Worm (Caenorhabditis elegans): ENCODE data around the gene F53F4.12.

F53F4.12 gene

ce11 chrV:13608486-13608885 is 17.4 kb upstream of the F53F4.12 start (continued):
- no peak for TF ChIP-seq unc-98 (GFP tag; IDR thresholded peaks at IDR 0.05)
- TF ChIP-seq isw-1 (GFP tag; IDR thresholded peaks at IDR 0.05), result no peak
- TF ChIP-seq ces-1 (GFP tag; optimal IDR thresholded peaks at IDR 0.05), result no peak
- TF ChIP-seq nhr-85 (tag), result peak; percentile 92
- no peak for TF ChIP-seq F16B12.6 (tag; optimal IDR thresholded peaks at IDR 0.05)
- no peak for TF ChIP-seq ama-1 (optimal IDR thresholded peaks at IDR 0.05)
- TF ChIP-seq snu-23 (GFP tag; optimal IDR thresholded peaks at IDR 0.05), result peak; percentile 46
- no peak for TF ChIP-seq lir-3 (tag; optimal IDR thresholded peaks at IDR 0.05; ENCODE audit: poor library complexity)
- no peak for TF ChIP-seq aha-1 (tag; optimal IDR thresholded peaks at IDR 0.05)
- TF ChIP-seq unc-130 (tag; optimal IDR thresholded peaks at IDR 0.05), result no peak
- TF ChIP-seq dsc-1 (tag; optimal IDR thresholded peaks at IDR 0.05), result no peak
- no peak for TF ChIP-seq sptf-1 (tag; optimal IDR thresholded peaks at IDR 0.05)
- peak; percentile 44 for TF ChIP-seq nhr-71 (tag; optimal IDR thresholded peaks at IDR 0.05)
- no peak for TF ChIP-seq snpc-4 (tag; optimal IDR thresholded peaks at IDR 0.05)
- no peak for TF ChIP-seq skn-1 (tag; optimal IDR thresholded peaks at IDR 0.05)
- no peak for TF ChIP-seq ztf-4 (tag; optimal IDR thresholded peaks at IDR 0.05)
- TF ChIP-seq vab-15 (tag; optimal IDR thresholded peaks at IDR 0.05), result peak; percentile 45

- TF ChIP-seq elt-3 (tag; optimal IDR thresholded peaks at IDR 0.05), result no peak
- TF ChIP-seq blmp-1 (tag; optimal IDR thresholded peaks at IDR 0.05), result peak; percentile 61
- no peak for TF ChIP-seq sptf-1 (tag; optimal IDR thresholded peaks at IDR 0.05)
- no peak for TF ChIP-seq snpc-4 (tag; optimal IDR thresholded peaks at IDR 0.05)
- TF ChIP-seq irx-1 (tag; optimal IDR thresholded peaks at IDR 0.05), result no peak
- no peak for TF ChIP-seq lin-39 (tag; optimal IDR thresholded peaks at IDR 0.05)
- no peak for TF ChIP-seq lin-14 (GFP tag; optimal IDR thresholded peaks at IDR 0.05)
- no peak for TF ChIP-seq nhr-19 (GFP tag; conservative IDR thresholded peaks at IDR 0.05)
- no peak for TF ChIP-seq nhr-85 (tag)
Measured at ce11 chrV:13609806-13610205, 16.0 kb upstream of the F53F4.12 start.

- no peak for TF ChIP-seq ama-1 (optimal IDR thresholded peaks at IDR 0.05)
- no peak for TF ChIP-seq swsn-7 (tag; optimal IDR thresholded peaks at IDR 0.05)
- TF ChIP-seq irx-1 (tag; optimal IDR thresholded peaks at IDR 0.05), result no peak
- TF ChIP-seq nhr-12 (tag; optimal IDR thresholded peaks at IDR 0.05), result no peak
- TF ChIP-seq unc-98 (GFP tag; IDR thresholded peaks at IDR 0.05), result no peak
- TF ChIP-seq lin-14 (GFP tag; optimal IDR thresholded peaks at IDR 0.05), result no peak
- TF ChIP-seq tbx-2 (tag; optimal IDR thresholded peaks at IDR 0.05), result no peak
- no peak for TF ChIP-seq nhr-71 (tag; optimal IDR thresholded peaks at IDR 0.05)
- no peak for TF ChIP-seq C34B4.2 (tag; optimal IDR thresholded peaks at IDR 0.05)
Measured at ce11 chrV:13611782-13612181, 14.1 kb upstream of the F53F4.12 start, which contains the start of gene spig-9. spig-9 (minus strand) TSS chrV:13611882.

ce11 chrV:13613870-13614269 is 12.0 kb upstream of the F53F4.12 start, which contains the start of gene F53F4.7:
F53F4.7 (minus strand) TSS chrV:13613970.
- TF ChIP-seq skn-1 (tag; optimal IDR thresholded peaks at IDR 0.05) (no peak), mdl-1 (tag; optimal IDR thresholded peaks at IDR 0.05) (no peak), pqm-1 (tag; optimal IDR thresholded peaks at IDR 0.05) (no peak), aly-2 (tag; optimal IDR thresholded peaks at IDR 0.05) (no peak), isw-1 (GFP tag; IDR thresholded peaks at IDR 0.05) (no peak), snpc-4 (tag; optimal IDR thresholded peaks at IDR 0.05) (no peak), rnt-1 (tag; optimal IDR thresholded peaks at IDR 0.05) (no peak), nhr-11 (tag; optimal IDR thresholded peaks at IDR 0.05) (no peak), nhr-71 (tag; optimal IDR thresholded peaks at IDR 0.05) (no peak), mab-9 (GFP tag; IDR thresholded peaks at IDR 0.05) (no peak), unc-30 (tag; optimal IDR thresholded peaks at IDR 0.05) (no peak), lin-15B (tag; optimal IDR thresholded peaks at IDR 0.05) (no peak), nhr-12 (tag; optimal IDR thresholded peaks at IDR 0.05) (no peak), vab-15 (tag; optimal IDR thresholded peaks at IDR 0.05) (no peak), zag-1 (tag; optimal IDR thresholded peaks at IDR 0.05) (no peak), nhr-77 (tag; optimal IDR thresholded peaks at IDR 0.05) (no peak), mep-1 (tag; optimal IDR thresholded peaks at IDR 0.05) (no peak), ztf-4 (tag; optimal IDR thresholded peaks at IDR 0.05) (no peak), fkh-4 (tag; optimal IDR thresholded peaks at IDR 0.05; ENCODE audit: borderline replicate concordance) (no peak)

Measured in whole organism, L1 larva.